Worm (Caenorhabditis elegans): Measurements from ENCODE around the gene Y62H9A.10.

ce11 chrX:11937343-11937935, 34.9 kb upstream of the Y62H9A.10 start:
- TF ChIP-seq zag-1 (tag; optimal IDR thresholded peaks at IDR 0.05) (peak; percentile 96), ama-1 (optimal IDR thresholded peaks at IDR 0.05) (peak; percentile 51), fos-1 (tag; optimal IDR thresholded peaks at IDR 0.05) (peak; percentile 98), nhr-12 (tag; optimal IDR thresholded peaks at IDR 0.05) (peak; percentile 70), unc-55 (GFP tag; optimal IDR thresholded peaks at IDR 0.05) (peak; percentile 99), alr-1 (tag; optimal IDR thresholded peaks at IDR 0.05) (no peak), skn-1 (tag; optimal IDR thresholded peaks at IDR 0.05) (peak; percentile 98), F13H6.1 (tag; optimal IDR thresholded peaks at IDR 0.05) (peak; percentile 98), dmd-4 (tag; optimal IDR thresholded peaks at IDR 0.05) (peak; percentile 75), elt-3 (tag; optimal IDR thresholded peaks at IDR 0.05) (peak; percentile 77), ztf-4 (tag; optimal IDR thresholded peaks at IDR 0.05) (peak; percentile 91), snpc-4 (tag; optimal IDR thresholded peaks at IDR 0.05) (peak; percentile 91), ceh-82 (tag; optimal IDR thresholded peaks at IDR 0.05) (peak; percentile 96)

Data from whole organism, L2 larva.